Fruit fly (Drosophila melanogaster): ENCODE results near the gene CG32181.
A peak's percentile ranks its signal among the peaks of the same experiment; 100 is the strongest.

The CG32181 gene

DNA sequence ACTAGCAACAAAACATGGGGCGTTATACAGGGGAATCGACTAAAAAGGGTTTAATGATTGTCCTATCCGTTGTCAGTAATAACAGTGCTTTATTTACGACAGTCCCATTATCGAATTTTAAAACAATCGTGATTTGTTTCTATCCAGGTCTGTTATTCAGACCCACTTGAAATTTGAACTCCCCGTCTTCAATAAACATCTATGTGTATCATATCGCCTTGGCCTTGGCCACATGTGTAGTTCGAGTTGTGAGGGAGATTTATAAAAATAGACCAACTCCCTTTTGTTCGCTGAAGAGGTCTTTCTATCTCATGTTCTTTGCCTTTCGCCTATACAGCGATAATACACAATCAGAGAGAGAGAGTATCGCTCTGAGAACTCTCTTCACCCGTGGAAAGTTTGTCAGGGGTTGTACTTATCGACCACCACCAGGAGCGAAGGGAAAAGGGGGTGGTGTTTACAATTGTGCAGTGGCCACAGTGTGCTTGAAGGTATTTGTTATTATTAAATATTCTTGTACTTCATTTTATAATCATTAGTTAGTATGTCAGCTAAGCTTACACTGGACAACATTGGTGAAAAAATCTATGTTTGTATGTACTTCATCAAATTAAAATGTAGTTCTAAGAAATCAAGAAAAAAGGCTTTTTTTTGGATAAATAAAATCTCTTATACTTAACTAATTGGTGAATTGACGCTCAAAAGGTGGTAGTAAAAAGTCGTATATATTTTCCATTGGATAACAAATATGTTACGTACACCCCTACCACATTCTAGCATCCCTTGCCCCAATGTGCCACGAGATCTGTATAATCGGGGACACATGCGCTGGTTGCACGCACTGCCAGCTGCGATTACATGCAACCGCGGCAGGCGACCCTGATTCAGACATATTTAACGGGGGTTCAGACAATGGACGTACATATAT is 2.1 kb upstream of the CG32181 start (continued):
- peak; percentile 74 for TF ChIP-seq tio (GFP tag; optimal IDR thresholded peaks at IDR 0.05)
- TF ChIP-seq CG4424 (GFP tag; optimal IDR thresholded peaks at IDR 0.05), result peak; percentile 90
- peak; percentile 21 for TF ChIP-seq CG13296 (GFP tag; optimal IDR thresholded peaks at IDR 0.05)
- TF ChIP-seq GATAe (GFP tag; conservative IDR thresholded peaks at IDR 0.05), result no peak
- TF ChIP-seq CG17359 (tag; optimal IDR thresholded peaks at IDR 0.05), result peak; percentile 69
- TF ChIP-seq CHES-1-like (GFP tag; optimal IDR thresholded peaks at IDR 0.05), result peak; percentile 6
- TF ChIP-seq Gug (GFP tag; IDR thresholded peaks at IDR 0.05), result peak; percentile 67; the same call in 3 of the 4 replicates
- no peak for TF ChIP-seq Taf1 (GFP tag; IDR thresholded peaks at IDR 0.05)
- peak; percentile 87 for TF ChIP-seq Blimp-1 (GFP tag; optimal IDR thresholded peaks at IDR 0.05)
- peak; percentile 61 for TF ChIP-seq PHDP (tag; optimal IDR thresholded peaks at IDR 0.05)
- 0 out of 3 replicates have a peak, but pooled peaks have one; percentile 28 for TF ChIP-seq CG16813 (GFP tag; IDR thresholded peaks at IDR 0.05; ENCODE audit: partially characterized antibody)
- TF ChIP-seq CG32767 (GFP tag; IDR thresholded peaks at IDR 0.05), result peak; percentile 58; the same call in 1 of the 2 replicates
- TF ChIP-seq vfl (GFP tag; optimal IDR thresholded peaks at IDR 0.05), result no peak
- TF ChIP-seq HmgD (GFP tag; optimal IDR thresholded peaks at IDR 0.05), result no peak
- 0 out of 2 replicates have a peak, but pooled peaks have one; percentile 5 for TF ChIP-seq dati (GFP tag; IDR thresholded peaks at IDR 0.05)
- peak; percentile 44 for TF ChIP-seq Jarid2 (GFP tag; optimal IDR thresholded peaks at IDR 0.05)
- no peak for TF ChIP-seq CG8478 (optimal IDR thresholded peaks at IDR 0.05)

DNA sequence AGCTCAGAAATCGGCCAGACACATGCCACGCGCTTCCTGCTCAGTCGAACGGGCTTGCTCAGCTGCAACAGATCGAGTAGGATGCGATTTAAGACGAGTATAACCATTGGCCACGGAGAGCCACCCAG is 1.5 kb upstream of the CG32181 start, which contains the start of gene CG32182:
TSS of gene CG32182 (plus strand) at position 29 of the 128 bp plus-strand sequence.
- no peak for TF ChIP-seq lov (optimal IDR thresholded peaks at IDR 0.05)
- 0 out of 3 replicates have a peak, but pooled peaks have one; percentile 2 for TF ChIP-seq lov (GFP tag; IDR thresholded peaks at IDR 0.05)
- TF ChIP-seq hb (GFP tag; IDR thresholded peaks at IDR 0.05; ENCODE audit: partially characterized antibody), result no peak
- TF ChIP-seq CG6791 (GFP tag; IDR thresholded peaks at IDR 0.05; ENCODE audit: partially characterized antibody), result 0 out of 3 replicates have a peak, but pooled peaks have one; percentile 3

DNA sequence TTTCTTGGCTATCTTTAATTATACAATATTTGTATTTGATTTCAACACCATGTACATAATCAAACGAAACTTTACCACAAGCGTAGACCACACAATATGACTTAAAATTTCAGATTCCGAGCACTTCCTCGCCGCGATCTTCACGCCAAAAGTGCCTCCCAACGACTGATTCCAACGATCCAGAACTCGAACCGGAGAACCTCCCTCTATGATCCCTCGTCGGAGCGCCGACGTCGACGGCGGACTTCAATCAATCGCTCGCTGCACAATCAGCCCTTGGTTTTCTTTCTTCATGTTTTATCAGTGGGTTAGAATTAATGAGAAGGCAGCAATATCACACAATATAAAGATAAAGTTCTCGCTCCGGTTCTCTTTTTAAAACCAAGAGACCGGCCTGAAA is 4.5 kb downstream of the CG32181 start, which contains the start of the genes Adgf-A and Adgf-A2:
TSS of gene Adgf-A (minus strand) at position 172 of the 400 bp plus-strand sequence.
TSS of gene Adgf-A2 (minus strand) at position 172 of the 400 bp plus-strand sequence.
- TF ChIP-seq grn (GFP tag; optimal IDR thresholded peaks at IDR 0.05) (peak; percentile 11), Jarid2 (GFP tag; optimal IDR thresholded peaks at IDR 0.05) (peak; percentile 73), ttk (GFP tag; IDR thresholded peaks at IDR 0.05) (0 out of 2 replicates have a peak, but pooled peaks have one; percentile 8), CG2199 (GFP tag; IDR thresholded peaks at IDR 0.05) (peak; percentile 92), emc (GFP tag; optimal IDR thresholded peaks at IDR 0.05) (no peak), CG8944 (GFP tag; optimal IDR thresholded peaks at IDR 0.05) (no peak), pros (GFP tag; optimal IDR thresholded peaks at IDR 0.05) (peak; percentile 76), CG15514 (GFP tag; optimal IDR thresholded peaks at IDR 0.05) (peak; percentile 16), chm (GFP tag; IDR thresholded peaks at IDR 0.05) (peak; percentile 39; the same call in 1 of the 2 replicates), Trl (optimal IDR thresholded peaks at IDR 0.05) (peak in 1 of 2 experiments; percentile 7), Trl (GFP tag; optimal IDR thresholded peaks at IDR 0.05) (no peak), CG3163 (GFP tag; optimal IDR thresholded peaks at IDR 0.05) (peak; percentile 16), CG10321 (GFP tag; IDR thresholded peaks at IDR 0.05) (no peak), lab (GFP tag; optimal IDR thresholded peaks at IDR 0.05) (peak; percentile 20)

DNA sequence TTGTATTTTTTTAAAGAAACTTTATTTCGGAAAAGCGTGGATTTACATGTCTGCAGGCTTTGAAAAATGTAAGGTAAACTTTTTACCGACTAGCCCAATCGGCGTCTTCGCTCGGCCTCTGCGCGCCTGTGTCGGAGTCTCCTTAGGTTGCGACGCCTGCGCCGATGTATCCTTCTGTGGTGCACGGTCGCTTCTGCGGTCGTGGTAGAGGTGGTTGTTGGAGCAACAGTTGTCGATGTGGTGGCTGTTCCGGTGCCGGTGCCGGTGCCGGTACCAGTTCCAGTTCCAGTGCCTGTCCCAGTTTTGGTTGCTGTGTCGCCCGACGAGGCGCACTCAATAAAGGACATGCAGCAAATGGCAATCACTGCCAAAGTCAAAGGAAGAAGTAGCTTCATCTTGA is 31.6 kb downstream of the CG32181 start:
- TF ChIP-seq az2 (GFP tag; optimal IDR thresholded peaks at IDR 0.05) (no peak), nmo (GFP tag; optimal IDR thresholded peaks at IDR 0.05) (no peak), gro (GFP tag; optimal IDR thresholded peaks at IDR 0.05) (no peak), org-1 (GFP tag; optimal IDR thresholded peaks at IDR 0.05) (no peak), Meics (GFP tag; optimal IDR thresholded peaks at IDR 0.05) (no peak), CG8478 (optimal IDR thresholded peaks at IDR 0.05) (no peak), kah (GFP tag; optimal IDR thresholded peaks at IDR 0.05) (peak; percentile 33), ewg (GFP tag; optimal IDR thresholded peaks at IDR 0.05) (peak; percentile 71), sob (GFP tag; IDR thresholded peaks at IDR 0.05) (no peak), Max (GFP tag; optimal IDR thresholded peaks at IDR 0.05) (no peak), H15 (GFP tag; IDR thresholded peaks at IDR 0.05) (no peak), scrt (GFP tag; optimal IDR thresholded peaks at IDR 0.05) (peak; percentile 83), CG4360 (GFP tag; IDR thresholded peaks at IDR 0.05) (0 out of 2 replicates have a peak, but pooled peaks have one; percentile 9), pho (GFP tag; optimal IDR thresholded peaks at IDR 0.05) (no peak)
